Fruit fly (Drosophila melanogaster): ENCODE results near the gene gro.

Gene gro

DNA sequence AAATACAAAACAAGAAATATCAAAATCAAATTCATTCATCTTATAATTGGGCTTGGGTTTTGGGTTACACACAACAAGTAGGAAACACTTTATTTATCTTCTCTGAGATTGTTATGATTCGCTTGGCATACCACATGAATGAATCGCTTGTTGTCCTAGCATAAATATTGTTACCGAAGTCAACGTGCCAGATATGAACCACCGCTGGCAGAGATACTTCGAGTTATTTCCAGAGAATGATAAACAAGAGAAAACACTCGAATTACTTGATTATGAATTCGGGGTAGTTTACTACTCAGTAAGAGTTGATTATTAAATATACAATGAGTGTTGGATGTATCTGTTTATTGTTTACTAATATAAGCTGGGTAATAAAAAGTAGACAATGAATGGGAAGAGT lies 30.0 kb upstream of the gro start:
- TF ChIP-seq Ets21C (GFP tag; optimal IDR thresholded peaks at IDR 0.05), result no peak
- no peak for TF ChIP-seq CG8319 (GFP tag; optimal IDR thresholded peaks at IDR 0.05)
- TF ChIP-seq svp (GFP tag), result peak; percentile 32
- TF ChIP-seq Eip78C (GFP tag), result peak; percentile 60
- no peak for TF ChIP-seq CG10669 (GFP tag; optimal IDR thresholded peaks at IDR 0.05)
- TF ChIP-seq spab (GFP tag; optimal IDR thresholded peaks at IDR 0.05), result no peak
- TF ChIP-seq CG10631 (GFP tag; optimal IDR thresholded peaks at IDR 0.05), result no peak
- no peak for TF ChIP-seq net (GFP tag; optimal IDR thresholded peaks at IDR 0.05)
- TF ChIP-seq lz (GFP tag; optimal IDR thresholded peaks at IDR 0.05), result no peak
- no peak for TF ChIP-seq CG11762 (GFP tag; optimal IDR thresholded peaks at IDR 0.05; ENCODE audit: insufficient read depth)
- TF ChIP-seq fd59A (GFP tag; optimal IDR thresholded peaks at IDR 0.05), result no peak
- no peak for TF ChIP-seq Smox (GFP tag; optimal IDR thresholded peaks at IDR 0.05)
- TF ChIP-seq CG34406 (GFP tag; optimal IDR thresholded peaks at IDR 0.05), result no peak
- TF ChIP-seq Hr39 (GFP tag; optimal IDR thresholded peaks at IDR 0.05), result no peak
- no peak for TF ChIP-seq CG6163 (GFP tag; IDR thresholded peaks at IDR 0.05)
- TF ChIP-seq fkh (GFP tag; optimal IDR thresholded peaks at IDR 0.05), result peak; percentile 94
- no peak for TF ChIP-seq CG11902 (GFP tag; optimal IDR thresholded peaks at IDR 0.05)

DNA sequence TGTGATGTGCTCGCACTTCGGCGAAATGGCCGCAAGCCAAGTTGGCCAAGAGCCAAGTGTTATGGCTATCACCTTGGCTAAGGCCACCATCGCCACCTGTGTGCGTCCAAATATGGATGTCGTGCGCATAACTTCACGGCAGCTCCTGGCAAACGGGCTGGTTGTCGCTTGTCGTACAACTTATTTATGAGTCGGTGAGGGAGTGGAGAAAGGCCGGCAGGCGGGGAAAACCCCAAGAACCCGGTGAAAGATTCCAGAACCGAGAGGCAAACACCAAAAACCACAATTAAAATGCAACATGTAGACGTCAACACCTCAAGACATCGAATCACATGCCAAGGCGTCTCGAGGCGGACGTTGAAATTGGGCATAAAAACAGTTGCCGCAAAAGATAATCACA lies 29.2 kb upstream of the gro start:
- no peak for TF ChIP-seq OdsH (GFP tag; optimal IDR thresholded peaks at IDR 0.05)
- TF ChIP-seq svp (GFP tag), result peak; percentile 36
- no peak for TF ChIP-seq CG9139 (GFP tag; optimal IDR thresholded peaks at IDR 0.05)
- TF ChIP-seq ss (GFP tag; optimal IDR thresholded peaks at IDR 0.05), result no peak
- TF ChIP-seq dsx (GFP tag; optimal IDR thresholded peaks at IDR 0.05; ENCODE audit: poor library complexity, severe bottlenecking), result no peak
- no peak for TF ChIP-seq Sox102F (GFP tag; optimal IDR thresholded peaks at IDR 0.05)
- TF ChIP-seq CG16779 (tag; optimal IDR thresholded peaks at IDR 0.05), result no peak

DNA sequence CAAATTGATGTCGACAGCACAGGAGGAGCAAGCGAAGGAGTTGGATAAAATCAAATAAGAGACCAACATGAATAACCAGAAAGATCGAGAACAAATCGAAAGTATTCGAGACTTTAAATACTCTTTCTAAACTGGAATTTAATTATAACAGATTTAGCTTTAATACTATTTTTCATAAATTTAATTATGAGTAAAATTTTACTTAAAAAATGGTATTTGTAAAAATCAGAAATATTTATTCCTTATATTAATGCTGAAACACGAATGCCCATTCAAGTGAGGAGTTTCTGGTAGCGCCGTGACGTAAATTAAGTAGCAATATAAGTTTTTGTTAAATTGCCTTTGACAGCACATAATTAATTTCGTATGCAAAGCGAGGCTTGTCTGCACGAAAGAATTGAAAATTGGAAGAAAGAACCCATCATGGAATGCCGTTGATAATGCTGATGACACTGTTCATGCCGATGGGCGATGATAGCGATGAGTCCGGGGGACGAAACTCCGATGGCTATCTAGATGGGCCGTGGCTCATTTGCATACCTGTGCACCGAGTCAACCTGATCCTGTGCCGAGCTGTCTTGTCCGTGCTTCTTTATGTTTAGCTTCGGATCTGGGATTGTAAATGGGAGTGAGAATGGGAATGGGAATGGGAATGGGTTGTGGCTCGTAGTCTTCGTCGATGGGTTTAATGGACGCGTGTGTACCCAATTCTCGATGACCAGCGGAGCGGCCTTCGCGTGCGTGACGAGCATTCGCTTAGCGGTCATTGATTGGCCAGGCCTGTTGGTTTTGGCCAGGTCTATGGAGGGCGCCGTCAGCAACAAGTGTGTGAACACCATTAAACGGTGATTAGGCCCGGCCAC lies 28.5 kb upstream of the gro start:
- TF ChIP-seq CG4318 (GFP tag; optimal IDR thresholded peaks at IDR 0.05) (peak; percentile 5), CG3919 (GFP tag; optimal IDR thresholded peaks at IDR 0.05) (peak; percentile 24), CG1621 (tag; optimal IDR thresholded peaks at IDR 0.05) (peak; percentile 50), CG34406 (GFP tag; optimal IDR thresholded peaks at IDR 0.05) (peak; percentile 10), CG10631 (GFP tag; optimal IDR thresholded peaks at IDR 0.05) (peak; percentile 30), Sox102F (GFP tag; optimal IDR thresholded peaks at IDR 0.05) (peak; percentile 42), CG6808 (GFP tag; optimal IDR thresholded peaks at IDR 0.05) (peak; percentile 48), CG10669 (GFP tag; optimal IDR thresholded peaks at IDR 0.05) (peak; percentile 52), CG8119 (GFP tag; IDR thresholded peaks at IDR 0.05) (peak; percentile 59; the same call in 2 of the 3 replicates), svp (GFP tag) (peak; percentile 36), Hr38 (GFP tag; optimal IDR thresholded peaks at IDR 0.05) (no peak), pdm3 (GFP tag; optimal IDR thresholded peaks at IDR 0.05) (no peak), Hr39 (GFP tag; optimal IDR thresholded peaks at IDR 0.05) (no peak), Sox15 (GFP tag; optimal IDR thresholded peaks at IDR 0.05) (no peak), Eip93F (GFP tag; optimal IDR thresholded peaks at IDR 0.05) (no peak), Lpt (GFP tag; optimal IDR thresholded peaks at IDR 0.05) (no peak), OdsH (GFP tag; optimal IDR thresholded peaks at IDR 0.05) (peak; percentile 31), Ets96B (tag; optimal IDR thresholded peaks at IDR 0.05) (peak; percentile 67), cyc (GFP tag; optimal IDR thresholded peaks at IDR 0.05) (peak; percentile 7), CG6163 (GFP tag; IDR thresholded peaks at IDR 0.05) (peak; percentile 17; the same call in 1 of the 3 replicates), topi (GFP tag; optimal IDR thresholded peaks at IDR 0.05) (peak; percentile 28), dac (GFP tag; optimal IDR thresholded peaks at IDR 0.05) (no peak), Eip75B (GFP tag; optimal IDR thresholded peaks at IDR 0.05) (no peak), dsx (GFP tag; optimal IDR thresholded peaks at IDR 0.05; ENCODE audit: poor library complexity, severe bottlenecking) (peak; percentile 64), fd85E (GFP tag; optimal IDR thresholded peaks at IDR 0.05) (no peak), CG31627 (GFP tag; optimal IDR thresholded peaks at IDR 0.05) (no peak), CG11294 (GFP tag; IDR thresholded peaks at IDR 0.05) (no peak), CG6854 (GFP tag; optimal IDR thresholded peaks at IDR 0.05) (no peak), Met (GFP tag; optimal IDR thresholded peaks at IDR 0.05) (peak; percentile 44), Hr4 (GFP tag; optimal IDR thresholded peaks at IDR 0.05) (peak; percentile 6), spab (GFP tag; optimal IDR thresholded peaks at IDR 0.05) (peak; percentile 43), CG11762 (GFP tag; optimal IDR thresholded peaks at IDR 0.05; ENCODE audit: insufficient read depth) (no peak), fkh (GFP tag; optimal IDR thresholded peaks at IDR 0.05) (no peak), CG32006 (GFP tag; optimal IDR thresholded peaks at IDR 0.05) (peak; percentile 60), lz (GFP tag; optimal IDR thresholded peaks at IDR 0.05) (no peak), CG9139 (GFP tag; optimal IDR thresholded peaks at IDR 0.05) (no peak)
